Worm (Caenorhabditis elegans) whole organism, young adult: Measurements from ENCODE around the gene Y17G7B.3.

Source experiments
- C17E4.6 ChIP-seq: fragments of 200-800 bp; sonication (Bioruptor generic); IDR thresholded peaks from 2 replicates; pipeline ENCODE4 v1.3.6; 2022; ENCODE audit warnings: missing genetic modification reagents, missing genetic modification characterization, missing compliant biosample characterization
- D2030.7 ChIP-seq: fragments of 200-800 bp; sonication (Bioruptor generic); IDR thresholded peaks from 2 replicates; pipeline ENCODE4 v1.3.6; 2022; ENCODE audit warnings: missing genetic modification reagents, missing genetic modification characterization, missing compliant biosample characterization
- F10E7.11 ChIP-seq: sonication (generic microtip); optimal IDR thresholded peaks from 2 replicates; lab custom pipeline; 2017; ENCODE audit warnings: mild to moderate bottlenecking, missing genetic modification characterization, moderate library complexity, missing compliant biosample characterization
- F22D6.2 ChIP-seq: sonication (generic microtip); optimal IDR thresholded peaks from 2 replicates; lab custom pipeline; 2016; ENCODE audit warnings: mild to moderate bottlenecking, missing genetic modification characterization, missing compliant biosample characterization
- F37B4.10 ChIP-seq: fragments of 200-800 bp; sonication (Bioruptor generic); IDR thresholded peaks from 2 replicates; pipeline ENCODE4 v1.3.6; 2022; ENCODE audit warnings: missing genetic modification characterization, missing compliant biosample characterization
- F39B2.1 ChIP-seq: fragments of 200-800 bp; sonication (Bioruptor generic); IDR thresholded peaks from 2 replicates; pipeline ENCODE4 v1.3.6; 2022; ENCODE audit warnings: missing genetic modification reagents, missing genetic modification characterization, missing compliant biosample characterization
- F49E8.2 ChIP-seq: sonication (generic microtip); optimal IDR thresholded peaks from 3 replicates; lab custom pipeline; 2017; ENCODE audit warnings: missing genetic modification characterization, mild to moderate bottlenecking, missing compliant biosample characterization, antibody characterized with exemption, moderate library complexity; ENCODE audit not compliant: insufficient read depth
- Y67H2A.10 ChIP-seq: fragments of 200-800 bp; sonication (Bioruptor generic); conservative IDR thresholded peaks from 2 replicates; pipeline ENCODE4 v1.3.6; 2022; ENCODE audit warnings: missing genetic modification reagents, missing genetic modification characterization, missing compliant biosample characterization
- Y79H2A.3 ChIP-seq: fragments of 200-800 bp; sonication (Bioruptor generic); conservative IDR thresholded peaks from 2 replicates; pipeline ENCODE4 v1.3.6; 2022; ENCODE audit warnings: missing genetic modification reagents, missing genetic modification characterization, missing compliant biosample characterization
- attf-3 ChIP-seq: fragments of 200-800 bp; sonication (Bioruptor generic); conservative IDR thresholded peaks from 2 replicates; pipeline ENCODE4 v1.3.6; 2022; ENCODE audit warnings: missing genetic modification reagents, missing genetic modification characterization, missing compliant biosample characterization
- attf-6 ChIP-seq: fragments of 200-800 bp; sonication (Bioruptor generic); IDR thresholded peaks from 2 replicates; pipeline ENCODE4 v1.3.6; 2022; ENCODE audit warnings: missing genetic modification reagents, missing genetic modification characterization, missing compliant biosample characterization
- ccch-3 ChIP-seq: fragments of 200-800 bp; sonication (Bioruptor generic); optimal IDR thresholded peaks from 2 replicates; lab custom pipeline; 2018; ENCODE audit warnings: mild to moderate bottlenecking, missing genetic modification characterization, missing compliant biosample characterization
- ceh-40 ChIP-seq: fragments of 200-800 bp; sonication (Bioruptor generic); IDR thresholded peaks from 2 replicates; pipeline ENCODE4 v1.3.6; 2022; ENCODE audit warnings: missing genetic modification characterization, missing compliant biosample characterization
- die-1 ChIP-seq: sonication (generic microtip); optimal IDR thresholded peaks from 2 replicates; lab custom pipeline; 2016; ENCODE audit warnings: missing genotype, mild to moderate bottlenecking, missing genetic modification characterization, missing compliant biosample characterization
- dpff-1 ChIP-seq: sonication (generic microtip); optimal IDR thresholded peaks from 2 replicates; lab custom pipeline; 2017; ENCODE audit warnings: mild to moderate bottlenecking, missing genetic modification characterization, missing compliant biosample characterization
- egl-18 ChIP-seq: fragments of 200-800 bp; sonication (Bioruptor generic); IDR thresholded peaks from 2 replicates; pipeline ENCODE4 v1.3.6; 2022; ENCODE audit warnings: missing genetic modification reagents, missing genetic modification characterization, missing compliant biosample characterization
- ets-4 ChIP-seq: fragments of 200-800 bp; sonication (Bioruptor generic); optimal IDR thresholded peaks from 2 replicates; lab custom pipeline; 2018; ENCODE audit warnings: mild to moderate bottlenecking, missing genetic modification characterization, missing compliant biosample characterization
- hmg-20 ChIP-seq: fragments of 200-800 bp; sonication (Bioruptor generic); IDR thresholded peaks from 2 replicates; pipeline ENCODE4 v1.3.6; 2022; ENCODE audit warnings: missing genetic modification reagents, missing genetic modification characterization, missing compliant biosample characterization
- hrde-1 ChIP-seq: sonication (generic microtip); optimal IDR thresholded peaks from 2 replicates; lab custom pipeline; 2016; ENCODE audit warnings: missing genetic modification characterization, mild to moderate bottlenecking, missing compliant biosample characterization, moderate library complexity, missing genotype, missing genetic modification reagents, borderline replicate concordance
- let-607 ChIP-seq, 2 experiments: fragments of 200-800 bp in 1 of 2; sonication (Bioruptor generic) in 1 of 2; sonication (generic microtip) in 1 of 2; optimal IDR thresholded peaks; 2 replicates each; lab custom pipeline; 2016 to 2018; ENCODE audit warnings: mild to moderate bottlenecking in 2 of 2, missing compliant biosample characterization in 2 of 2, missing genetic modification characterization in 2 of 2, moderate library complexity in 2 of 2, missing genotype in 1 of 2
- lin-35 ChIP-seq, 3 experiments: fragments of 150-350 bp in 2 of 3; sonication (generic microtip) in 1 of 3; optimal IDR thresholded peaks; 2 replicates each; lab custom pipeline; 2014 to 2018; ENCODE audit warnings: missing biosample characterization in 3 of 3, missing genetic modification characterization in 3 of 3, missing genetic modification reagents in 3 of 3
- lsl-1 ChIP-seq: fragments of 200-800 bp; sonication (Bioruptor generic); optimal IDR thresholded peaks from 2 replicates; lab custom pipeline; 2018; ENCODE audit warnings: mild to moderate bottlenecking, missing genetic modification characterization, moderate library complexity, missing compliant biosample characterization
- madf-6 ChIP-seq: fragments of 200-800 bp; sonication (Bioruptor generic); IDR thresholded peaks from 2 replicates; pipeline ENCODE4 v1.3.6; 2022; ENCODE audit warnings: missing genetic modification reagents, missing genetic modification characterization, missing compliant biosample characterization
- mcd-1 ChIP-seq: fragments of 200-800 bp; sonication (Bioruptor generic); IDR thresholded peaks from 2 replicates; pipeline ENCODE4 v1.3.6; 2022; ENCODE audit warnings: missing genetic modification reagents, missing genetic modification characterization, missing compliant biosample characterization
- mxl-1 ChIP-seq: sonication (generic microtip); optimal IDR thresholded peaks from 2 replicates; lab custom pipeline; 2016; ENCODE audit warnings: missing genetic modification characterization, missing compliant biosample characterization
- nfya-1 ChIP-seq: sonication (generic microtip); optimal IDR thresholded peaks from 2 replicates; lab custom pipeline; 2017; ENCODE audit warnings: antibody characterized with exemption, missing compliant biosample characterization, missing genetic modification characterization, borderline replicate concordance; ENCODE audit not compliant: insufficient read depth
- nhr-120 ChIP-seq: fragments of 200-800 bp; sonication (Bioruptor generic); IDR thresholded peaks from 2 replicates; pipeline ENCODE4 v1.3.6; 2022; ENCODE audit warnings: missing genetic modification characterization, missing compliant biosample characterization
- nhr-179 ChIP-seq: sonication (generic microtip); optimal IDR thresholded peaks from 2 replicates; lab custom pipeline; 2016; ENCODE audit warnings: mild to moderate bottlenecking, missing genetic modification characterization, missing compliant biosample characterization
- nhr-27 ChIP-seq: fragments of 200-800 bp; sonication (Bioruptor generic); optimal IDR thresholded peaks from 2 replicates; lab custom pipeline; 2018; ENCODE audit warnings: mild to moderate bottlenecking, missing genetic modification characterization, moderate library complexity, missing compliant biosample characterization
- nhr-80 ChIP-seq: sonication (generic microtip); optimal IDR thresholded peaks from 2 replicates; lab custom pipeline; 2016; ENCODE audit warnings: missing genetic modification characterization, missing compliant biosample characterization
- pha-4 ChIP-seq: fragments of 150-350 bp; sonication (generic microtip); optimal IDR thresholded peaks from 2 replicates; lab custom pipeline; 2014; ENCODE audit warnings: missing biosample characterization, missing genetic modification reagents, missing genetic modification characterization
- repo-1 ChIP-seq: sonication (generic microtip); optimal IDR thresholded peaks from 2 replicates; lab custom pipeline; 2017; ENCODE audit warnings: mild to moderate bottlenecking, missing genetic modification characterization, missing compliant biosample characterization
- sdz-38 ChIP-seq: sonication (generic microtip); optimal IDR thresholded peaks from 2 replicates; lab custom pipeline; 2016; ENCODE audit warnings: missing genotype, missing genetic modification characterization, missing compliant biosample characterization
- snpc-4 ChIP-seq, 5 experiments: fragments of 150-350 bp in 1 of 5; sonication (generic microtip) in 4 of 5; optimal IDR thresholded peaks; 2 replicates each; lab custom pipeline; 2014 to 2018; ENCODE audit warnings: missing genetic modification characterization in 5 of 5, missing biosample characterization in 3 of 5, antibody characterized with exemption in 2 of 5, mild to moderate bottlenecking in 2 of 5, missing compliant biosample characterization in 2 of 5, missing genotype in 2 of 5, moderate library complexity in 2 of 5, missing genetic modification reagents in 1 of 5
- unc-130 ChIP-seq: sonication (generic microtip); optimal IDR thresholded peaks from 2 replicates; lab custom pipeline; 2016; ENCODE audit warnings: missing genetic modification reagents, missing genetic modification characterization, missing compliant biosample characterization
- unc-62 ChIP-seq: fragments of 150-350 bp; optimal IDR thresholded peaks from 2 replicates; lab custom pipeline; 2014; ENCODE audit warnings: missing biosample characterization, missing genetic modification reagents, missing genetic modification characterization
- xnd-1 ChIP-seq: sonication (generic microtip); optimal IDR thresholded peaks from 2 replicates; lab custom pipeline; 2016; ENCODE audit warnings: missing genotype, missing genetic modification reagents, missing genetic modification characterization, missing compliant biosample characterization
- zim-3 ChIP-seq: sonication (generic microtip); optimal IDR thresholded peaks from 2 replicates; lab custom pipeline; 2017; ENCODE audit warnings: mild to moderate bottlenecking, missing genetic modification characterization, moderate library complexity, missing compliant biosample characterization
- ztf-26 ChIP-seq: sonication (generic microtip); optimal IDR thresholded peaks from 2 replicates; lab custom pipeline; 2017; ENCODE audit warnings: missing genetic modification characterization, missing compliant biosample characterization

The Y17G7B.3 gene

ce11 chrII:12008772-12009171 lies 19.9 kb downstream of the Y17G7B.3 start, which contains the start of gene glb-29:
glb-29 (plus strand) TSS chrII:12009072.
- TF ChIP-seq mcd-1 (GFP tag; lab: Robert Waterston, UW) (no peak), F10E7.11 (tag; lab: Kevin White, UChicago) (no peak), snpc-4 (GFP tag; optimal IDR thresholded peaks at IDR 0.05; lab: Kevin White, UChicago) (no peak), snpc-4 (tag; optimal IDR thresholded peaks at IDR 0.05; lab: Kevin White, UChicago) (no peak), nhr-120 (no peak), zim-3 (no peak), unc-130 (GFP tag; lab: Kevin White, UChicago) (no peak), ztf-26 (no peak), F22D6.2 (no peak), mxl-1 (tag; lab: Kevin White, UChicago) (no peak), attf-6 (no peak), hrde-1 (tag; lab: Kevin White, UChicago) (no peak), F49E8.2 (tag; lab: Kevin White, UChicago) (no peak), nhr-27 (tag; lab: Kevin White, UChicago) (no peak), C17E4.6 (GFP tag; lab: Robert Waterston, UW) (no peak), ets-4 (GFP tag; lab: Kevin White, UChicago) (no peak), F39B2.1 (GFP tag; lab: Robert Waterston, UW) (no peak), Y67H2A.10 (GFP tag; lab: Robert Waterston, UW) (no peak), attf-3 (GFP tag; lab: Robert Waterston, UW) (no peak), die-1 (tag; lab: Kevin White, UChicago) (no peak)

- TF ChIP-seq unc-62 (GFP tag; lab: Kevin White, UChicago) (no peak), dpff-1 (tag; lab: Kevin White, UChicago) (no peak), ceh-40 (GFP tag; lab: Robert Waterston, UW) (no peak), nhr-179 (tag; lab: Kevin White, UChicago) (no peak), egl-18 (GFP tag; lab: Robert Waterston, UW) (no peak), nfya-1 (tag; lab: Kevin White, UChicago) (no peak), hmg-20 (GFP tag; lab: Robert Waterston, UW) (no peak), sdz-38 (tag; lab: Kevin White, UChicago) (no peak), Y79H2A.3 (GFP tag; lab: Robert Waterston, UW) (no peak), xnd-1 (no peak)
Observed at ce11 chrII:12023315-12023878, 34.6 kb downstream of the Y17G7B.3 start, which contains the start of gene Y17G7B.12. Y17G7B.12 (plus strand) TSS chrII:12023861.

ce11 chrII:12027697-12028245 lies 38.9 kb downstream of the Y17G7B.3 start, which contains the start of gene Y17G7B.8:
Y17G7B.8 (minus strand) TSS chrII:12027747.
- peak; percentile 56 for TF ChIP-seq unc-62 (GFP tag; lab: Kevin White, UChicago)
- TF ChIP-seq nhr-80 (tag; lab: Kevin White, UChicago): peak; percentile 68
- TF ChIP-seq F37B4.10 (GFP tag; lab: Robert Waterston, UW): no peak
- peak; percentile 15 for TF ChIP-seq lsl-1
- TF ChIP-seq madf-6 (GFP tag; lab: Robert Waterston, UW): peak; percentile 18; the same call in 1 of the 2 replicates
- no peak for TF ChIP-seq D2030.7 (GFP tag; lab: Robert Waterston, UW)
- TF ChIP-seq ccch-3: no peak
- peak; percentile 66 for TF ChIP-seq pha-4 (tag; lab: Kevin White, UChicago)
- no peak for TF ChIP-seq nhr-179 (tag; lab: Kevin White, UChicago)
- no peak for TF ChIP-seq repo-1 (tag; lab: Kevin White, UChicago)
- TF ChIP-seq let-607 (tag; optimal IDR thresholded peaks at IDR 0.05; lab: Kevin White, UChicago): peak; percentile 73 to 80
- TF ChIP-seq lin-35 (GFP tag; optimal IDR thresholded peaks at IDR 0.05; lab: Kevin White, UChicago): no peak
